Worm (Caenorhabditis elegans): ENCODE measurements around the gene srh-234.

- no peak for TF ChIP-seq dao-5 (tag; optimal IDR thresholded peaks at IDR 0.05)
- TF ChIP-seq him-1 (tag; optimal IDR thresholded peaks at IDR 0.05) = no peak
These were observed 39.6 kb downstream of the srh-234 start, which contains the start of gene clec-215 for ce11 chrV:7612044-7612443.

All from whole organism, L4/young adult.